Fruit fly (Drosophila melanogaster) S2 (cell line): Measurements from ENCODE around the gene GAPcenA.

Source experiments
- CG8478 ChIP-seq: fragments of >200 bp; optimal IDR thresholded peaks from 2 replicates; lab custom pipeline; 2018
- CTCF ChIP-seq, 2 experiments: fragments of >200 bp; optimal IDR thresholded peaks; 2 replicates each; lab custom pipeline; 2018

Gene GAPcenA

DNA sequence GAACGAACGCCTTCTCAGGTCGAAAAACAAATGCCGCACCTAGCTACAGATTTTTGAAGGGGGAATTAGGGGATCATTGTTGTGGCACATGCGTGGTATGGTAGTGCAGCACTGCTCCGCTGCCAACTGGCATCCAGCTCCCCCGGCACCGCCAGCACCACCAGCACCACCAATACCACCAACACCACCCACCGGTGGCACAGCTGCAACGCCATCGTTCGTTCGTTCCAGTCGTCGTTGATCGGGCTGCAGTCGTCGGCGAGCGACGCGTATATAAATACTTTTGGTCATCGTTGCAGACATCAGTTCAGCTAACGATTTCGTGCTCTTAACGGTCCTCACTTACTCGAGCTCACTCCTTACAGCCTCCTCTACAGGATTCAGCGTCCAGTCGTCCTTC lies 20.8 kb upstream of the GAPcenA start, which contains the start of gene CG34461:
TSS of gene CG34461 (plus strand) at position 301 of the 400 bp plus-strand sequence.
- TF ChIP-seq CG8478 (no peak), CTCF (optimal IDR thresholded peaks at IDR 0.05; lab: Kevin White, UChicago) (no peak)

dm6 chr3L:8328283-8328682 lies 18.1 kb upstream of the GAPcenA start, which contains the start of gene CG34462:
Gene CG34462 (plus strand): TSS chr3L:8328583.
- TF ChIP-seq CG8478 (no peak), CTCF (optimal IDR thresholded peaks at IDR 0.05; lab: Kevin White, UChicago) (no peak)

DNA sequence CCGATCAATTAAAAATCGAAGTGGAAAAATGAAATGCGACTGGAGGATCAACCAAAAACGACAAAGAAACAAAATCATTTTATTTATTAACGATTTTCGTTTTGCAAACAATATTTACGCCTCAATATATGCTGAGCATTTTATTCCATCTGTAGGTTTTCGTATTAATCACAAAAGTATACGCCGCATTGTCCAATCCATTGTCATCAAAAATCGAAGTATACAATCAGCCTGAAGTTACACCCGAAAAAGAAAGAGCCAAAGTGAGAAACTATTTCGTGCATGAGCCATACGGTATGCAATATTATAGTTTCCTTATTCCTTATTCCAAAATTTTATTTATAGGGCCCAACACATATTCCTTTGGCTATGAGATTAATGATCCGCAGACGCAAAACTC lies 17.4 kb upstream of the GAPcenA start:
- no peak for TF ChIP-seq CG8478
- TF ChIP-seq CTCF (optimal IDR thresholded peaks at IDR 0.05; lab: Kevin White, UChicago) = no peak

dm6 chr3L:8331414-8331813 lies 14.9 kb upstream of the GAPcenA start:
- TF ChIP-seq CTCF (optimal IDR thresholded peaks at IDR 0.05; lab: Kevin White, UChicago) (no peak), CG8478 (no peak)

dm6 chr3L:8333574-8333973 lies 12.8 kb upstream of the GAPcenA start:
- TF ChIP-seq CTCF (optimal IDR thresholded peaks at IDR 0.05; lab: Kevin White, UChicago) (no peak), CG8478 (no peak)

DNA sequence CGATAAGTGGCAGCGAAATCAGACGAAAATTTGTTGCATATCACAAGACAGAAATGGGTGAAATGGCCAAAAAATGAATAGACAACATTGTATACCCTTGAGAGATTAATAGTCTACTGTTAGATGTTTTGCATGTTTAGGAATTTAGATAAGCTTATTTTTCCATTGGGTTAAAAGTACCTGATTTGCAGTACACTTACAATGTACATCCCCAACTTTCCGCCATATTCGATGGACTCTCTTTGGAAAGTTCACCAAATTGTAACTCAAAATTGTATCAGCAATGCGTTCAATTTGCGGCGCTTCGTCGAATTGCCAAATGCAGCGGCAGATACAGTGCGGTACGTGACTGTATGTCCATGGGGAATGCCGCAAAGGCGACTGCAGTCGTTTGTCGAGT lies 12.0 kb upstream of the GAPcenA start:
- TF ChIP-seq CG8478 (no peak), CTCF (optimal IDR thresholded peaks at IDR 0.05; lab: Kevin White, UChicago) (no peak)

- TF ChIP-seq CG8478 (no peak), CTCF (optimal IDR thresholded peaks at IDR 0.05; lab: Kevin White, UChicago) (no peak)
Observed at dm6 chr3L:8336372-8336771, 10.0 kb upstream of the GAPcenA start, which contains the start of gene Cpr66Cb. Gene Cpr66Cb (plus strand): TSS chr3L:8336672.

DNA sequence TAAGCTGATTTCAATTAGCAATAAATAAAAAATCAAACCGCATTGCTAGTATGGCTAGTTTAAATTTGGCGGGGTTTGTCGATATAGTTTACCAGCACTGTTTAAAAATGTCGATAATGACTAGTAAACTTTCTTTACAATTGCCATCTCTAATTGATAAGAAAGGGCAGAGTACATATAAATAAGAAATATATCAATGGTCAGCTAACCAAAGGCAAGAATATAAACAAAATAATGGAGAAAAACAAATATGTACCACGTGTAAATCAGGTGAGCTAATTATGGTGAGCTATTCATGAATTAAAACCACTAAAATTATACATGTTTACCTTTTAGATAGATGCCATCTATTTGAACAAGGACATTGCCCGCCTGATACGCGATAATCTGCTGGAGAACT lies 7.4 kb upstream of the GAPcenA start, which contains the start of gene Pex2:
TSS of gene Pex2 (plus strand) at position 131 of the 400 bp plus-strand sequence.
- no peak for TF ChIP-seq CG8478
- no peak for TF ChIP-seq CTCF (optimal IDR thresholded peaks at IDR 0.05; lab: Kevin White, UChicago)

dm6 chr3L:8340264-8341095 lies 5.9 kb upstream of the GAPcenA start, which contains the start of the genes Prim1 and CG7083:
Gene Prim1 (plus strand): TSS chr3L:8340314.
Gene CG7083 (plus strand): TSS chr3L:8340785.
- no peak for TF ChIP-seq CTCF (optimal IDR thresholded peaks at IDR 0.05; lab: Kevin White, UChicago)
- TF ChIP-seq CG8478 = no peak

dm6 chr3L:8345182-8345581 lies 1.2 kb upstream of the GAPcenA start:
- TF ChIP-seq CG8478 = no peak
- TF ChIP-seq CTCF (optimal IDR thresholded peaks at IDR 0.05; lab: Kevin White, UChicago) = no peak

DNA sequence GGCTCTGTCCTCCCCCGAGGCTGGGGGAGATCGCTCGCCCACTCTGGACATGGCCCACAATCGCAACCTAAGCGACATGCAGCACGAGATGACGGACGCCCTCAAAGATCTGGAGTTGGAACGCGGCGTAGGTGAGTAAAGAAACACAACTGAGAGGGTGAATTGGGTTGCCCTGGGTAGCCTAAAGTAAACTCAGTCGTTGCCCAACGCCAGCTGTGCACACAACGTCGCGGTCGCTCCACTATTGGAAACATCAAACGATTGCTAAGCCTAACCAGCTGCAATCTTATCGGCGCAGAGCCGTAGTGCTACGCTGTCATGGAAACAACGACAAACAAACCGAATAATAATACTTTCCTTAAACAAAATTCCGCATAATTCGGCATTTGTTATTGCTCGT lies 985 bp downstream of the GAPcenA start:
- TF ChIP-seq CTCF (optimal IDR thresholded peaks at IDR 0.05; lab: Kevin White, UChicago) (no peak), CG8478 (no peak)

DNA sequence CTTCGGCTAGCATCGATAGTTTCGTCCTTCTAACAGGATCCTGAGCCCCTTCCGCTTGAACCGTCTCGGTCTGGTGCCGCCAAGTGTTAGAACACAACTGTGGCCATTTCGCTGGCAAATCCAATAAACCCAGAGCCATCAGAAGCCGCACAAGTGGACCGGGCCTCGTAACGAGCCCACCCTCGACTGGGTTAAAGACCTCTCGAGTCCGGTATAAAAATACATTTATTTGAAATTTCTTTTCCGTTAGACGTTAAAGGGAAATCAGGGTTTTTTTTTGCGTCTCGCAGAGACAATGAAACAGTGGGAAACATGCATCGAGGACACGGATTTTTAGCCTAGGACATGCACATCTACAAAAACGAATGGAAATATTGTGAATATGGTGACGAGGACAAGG lies 9.8 kb downstream of the GAPcenA start, which contains the start of gene Culd:
TSS of gene Culd (minus strand) at position 101 of the 400 bp plus-strand sequence.
- no peak for TF ChIP-seq CTCF (optimal IDR thresholded peaks at IDR 0.05; lab: Kevin White, UChicago)
- TF ChIP-seq CG8478 = no peak

- TF ChIP-seq CG8478 = no peak
- TF ChIP-seq CTCF (optimal IDR thresholded peaks at IDR 0.05; lab: Kevin White, UChicago) = no peak
Observed at dm6 chr3L:8358138-8358537, 11.8 kb downstream of the GAPcenA start.

dm6 chr3L:8358776-8359455 lies 12.6 kb downstream of the GAPcenA start:
- no peak for TF ChIP-seq CTCF (optimal IDR thresholded peaks at IDR 0.05; lab: Kevin White, UChicago)
- no peak for TF ChIP-seq CG8478

dm6 chr3L:8360063-8360642 lies 13.8 kb downstream of the GAPcenA start:
- TF ChIP-seq CTCF (optimal IDR thresholded peaks at IDR 0.05; lab: Kevin White, UChicago) = no peak
- TF ChIP-seq CG8478 = no peak
